Worm (Caenorhabditis elegans): ENCODE data around the gene dpy-23.

dpy-23 gene

DNA sequence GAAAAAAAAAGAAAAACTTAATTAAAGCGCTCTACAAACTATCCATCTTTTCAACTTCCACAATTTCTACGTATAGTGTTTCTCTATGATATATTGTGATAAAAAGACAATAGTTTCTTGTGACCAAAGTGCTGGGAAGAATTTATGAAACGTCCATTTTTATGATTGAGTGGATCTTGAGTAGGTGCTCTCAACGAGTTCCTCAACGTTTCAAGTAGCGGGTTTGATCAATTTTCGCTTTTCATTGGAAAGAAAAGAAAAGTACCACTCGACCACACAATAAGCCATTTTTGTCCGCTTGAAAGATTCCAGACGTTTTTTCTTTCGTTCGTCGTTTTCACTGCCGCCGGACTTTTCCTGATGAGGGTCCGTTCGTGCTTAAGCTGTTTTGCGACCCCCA lies 8.3 kb downstream of the dpy-23 start:
- TF ChIP-seq ceh-36 (tag; optimal IDR thresholded peaks at IDR 0.05) (no peak), hmbx-1 (tag; optimal IDR thresholded peaks at IDR 0.05) (no peak), B0310.2 (tag; optimal IDR thresholded peaks at IDR 0.05) (no peak)

DNA sequence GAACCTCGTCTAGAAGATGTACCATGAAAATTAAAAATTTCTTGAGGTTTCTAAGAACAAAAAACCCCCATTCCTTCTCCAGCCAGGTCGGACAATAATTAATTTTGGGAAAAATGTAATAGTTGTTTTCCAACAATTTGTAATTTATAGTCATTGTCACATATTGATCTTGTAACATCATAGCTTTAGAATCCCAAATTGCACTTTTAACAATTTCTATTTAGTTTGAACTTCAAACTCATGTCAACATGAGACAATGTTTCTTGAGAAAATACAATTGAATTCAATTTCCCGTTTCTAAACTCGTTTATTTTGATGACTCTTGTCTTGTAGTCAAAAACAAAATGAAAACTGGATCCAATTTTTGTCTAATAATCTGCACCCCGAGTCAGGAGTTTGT lies 11.1 kb downstream of the dpy-23 start:
- no peak for TF ChIP-seq tbx-37 (GFP tag; conservative IDR thresholded peaks at IDR 0.05)
- no peak for TF ChIP-seq ceh-13 (GFP tag; optimal IDR thresholded peaks at IDR 0.05)
- TF ChIP-seq ama-1 (optimal IDR thresholded peaks at IDR 0.05), result no peak
- TF ChIP-seq hmg-4 (GFP tag; optimal IDR thresholded peaks at IDR 0.05), result no peak
- TF ChIP-seq scrt-1 (GFP tag; IDR thresholded peaks at IDR 0.05), result no peak
- no peak for TF ChIP-seq pes-1 (GFP tag; IDR thresholded peaks at IDR 0.05)
- TF ChIP-seq ceh-36 (tag; optimal IDR thresholded peaks at IDR 0.05), result no peak
- TF ChIP-seq F13C5.2 (tag; optimal IDR thresholded peaks at IDR 0.05), result no peak
- no peak for TF ChIP-seq hnd-1 (tag; optimal IDR thresholded peaks at IDR 0.05)
- no peak for TF ChIP-seq sea-1 (GFP tag; conservative IDR thresholded peaks at IDR 0.05)
- no peak for TF ChIP-seq hmbx-1 (tag; optimal IDR thresholded peaks at IDR 0.05)
- no peak for TF ChIP-seq aly-1 (tag; optimal IDR thresholded peaks at IDR 0.05)
- TF ChIP-seq B0310.2 (tag; optimal IDR thresholded peaks at IDR 0.05), result no peak

DNA sequence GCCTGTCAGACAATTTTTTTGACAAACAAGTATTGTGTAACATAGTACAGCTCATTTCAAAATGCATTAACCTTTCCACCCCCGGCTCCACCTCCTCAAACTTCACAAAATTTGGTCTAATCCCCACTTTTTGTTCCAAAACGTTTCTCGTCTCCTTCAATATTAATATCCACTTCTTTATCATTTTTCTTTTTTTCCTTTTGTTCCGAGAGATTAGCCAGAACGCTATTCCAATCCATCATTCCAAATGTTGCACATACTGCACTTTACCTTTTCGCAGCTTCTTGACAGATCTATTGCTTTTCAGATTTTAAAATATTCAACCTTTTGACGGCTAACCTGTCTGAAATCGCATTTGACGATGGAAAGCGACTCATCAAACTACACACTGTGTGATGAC lies 13.7 kb downstream of the dpy-23 start, which contains the start of gene D1079.1:
TSS of gene D1079.1 (plus strand) at position 301 of the 400 bp plus-strand sequence.
- TF ChIP-seq ama-1 (optimal IDR thresholded peaks at IDR 0.05), result no peak

ce11 chrX:4404717-4405116 lies 15.6 kb downstream of the dpy-23 start:
- TF ChIP-seq ets-7 (tag; optimal IDR thresholded peaks at IDR 0.05), result no peak
- no peak for TF ChIP-seq ceh-13 (GFP tag; optimal IDR thresholded peaks at IDR 0.05)
- no peak for TF ChIP-seq B0310.2 (tag; optimal IDR thresholded peaks at IDR 0.05)
- no peak for TF ChIP-seq hmbx-1 (tag; optimal IDR thresholded peaks at IDR 0.05)
- no peak for TF ChIP-seq aly-1 (tag; optimal IDR thresholded peaks at IDR 0.05)
- TF ChIP-seq flt-1 (GFP tag; IDR thresholded peaks at IDR 0.05), result no peak
- TF ChIP-seq F13C5.2 (tag; optimal IDR thresholded peaks at IDR 0.05), result no peak
- no peak for TF ChIP-seq tbx-37 (GFP tag; conservative IDR thresholded peaks at IDR 0.05)
- no peak for TF ChIP-seq ama-1 (optimal IDR thresholded peaks at IDR 0.05)
- TF ChIP-seq tbx-11 (GFP tag; IDR thresholded peaks at IDR 0.05), result no peak
- TF ChIP-seq scrt-1 (GFP tag; IDR thresholded peaks at IDR 0.05), result no peak

- TF ChIP-seq scrt-1 (GFP tag; IDR thresholded peaks at IDR 0.05) (no peak), hnd-1 (tag; optimal IDR thresholded peaks at IDR 0.05) (no peak), flt-1 (GFP tag; IDR thresholded peaks at IDR 0.05) (no peak), ceh-13 (GFP tag; optimal IDR thresholded peaks at IDR 0.05) (no peak)
Measured at ce11 chrX:4408466-4408865, 19.3 kb downstream of the dpy-23 start.

DNA sequence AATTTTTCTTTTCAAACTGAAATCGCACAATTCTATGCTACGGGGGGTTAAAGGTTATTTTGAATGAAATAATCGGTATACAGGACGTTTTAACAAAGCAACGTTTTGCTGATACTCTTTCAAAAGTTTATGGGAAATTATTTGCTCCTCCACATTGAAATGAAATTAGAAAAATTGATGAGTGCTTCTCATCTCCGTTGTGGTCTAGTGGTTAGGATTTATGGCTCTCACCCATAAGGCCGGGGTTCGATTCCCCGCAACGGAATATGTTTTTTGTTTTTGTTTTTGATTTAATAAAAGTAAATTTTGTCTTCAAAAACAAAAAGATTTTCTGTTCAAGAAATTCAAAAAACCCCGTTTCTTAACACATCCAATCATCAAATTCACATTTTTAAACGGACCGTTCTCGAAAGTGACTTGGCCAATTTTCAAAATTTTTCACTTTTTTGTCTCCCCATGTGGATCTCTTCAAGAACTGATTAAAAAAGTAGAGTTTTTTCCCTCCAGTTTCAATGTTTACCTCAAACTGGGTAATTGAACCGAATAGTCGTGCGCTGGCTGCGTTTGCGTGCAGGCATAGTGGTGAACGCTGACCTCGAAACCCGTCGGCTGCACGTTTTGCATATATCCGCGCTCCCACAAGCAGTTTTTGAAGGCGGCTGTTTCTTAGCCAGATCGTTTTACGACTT lies 20.6 kb downstream of the dpy-23 start:
- TF ChIP-seq sea-1 (GFP tag; conservative IDR thresholded peaks at IDR 0.05) (no peak), ceh-13 (GFP tag; optimal IDR thresholded peaks at IDR 0.05) (no peak), ceh-36 (tag; optimal IDR thresholded peaks at IDR 0.05) (no peak), B0310.2 (tag; optimal IDR thresholded peaks at IDR 0.05) (no peak), ama-1 (optimal IDR thresholded peaks at IDR 0.05) (no peak), tbx-11 (GFP tag; IDR thresholded peaks at IDR 0.05) (no peak), hnd-1 (tag; optimal IDR thresholded peaks at IDR 0.05) (no peak), F13C5.2 (tag; optimal IDR thresholded peaks at IDR 0.05) (no peak), ets-7 (tag; optimal IDR thresholded peaks at IDR 0.05) (no peak), pes-1 (GFP tag; IDR thresholded peaks at IDR 0.05) (no peak), hmg-4 (GFP tag; optimal IDR thresholded peaks at IDR 0.05) (no peak), flt-1 (GFP tag; IDR thresholded peaks at IDR 0.05) (no peak), aly-1 (tag; optimal IDR thresholded peaks at IDR 0.05) (no peak), tra-4 (tag; optimal IDR thresholded peaks at IDR 0.05) (no peak), hmbx-1 (tag; optimal IDR thresholded peaks at IDR 0.05) (no peak), tbx-37 (GFP tag; conservative IDR thresholded peaks at IDR 0.05) (no peak), scrt-1 (GFP tag; IDR thresholded peaks at IDR 0.05) (no peak)

DNA sequence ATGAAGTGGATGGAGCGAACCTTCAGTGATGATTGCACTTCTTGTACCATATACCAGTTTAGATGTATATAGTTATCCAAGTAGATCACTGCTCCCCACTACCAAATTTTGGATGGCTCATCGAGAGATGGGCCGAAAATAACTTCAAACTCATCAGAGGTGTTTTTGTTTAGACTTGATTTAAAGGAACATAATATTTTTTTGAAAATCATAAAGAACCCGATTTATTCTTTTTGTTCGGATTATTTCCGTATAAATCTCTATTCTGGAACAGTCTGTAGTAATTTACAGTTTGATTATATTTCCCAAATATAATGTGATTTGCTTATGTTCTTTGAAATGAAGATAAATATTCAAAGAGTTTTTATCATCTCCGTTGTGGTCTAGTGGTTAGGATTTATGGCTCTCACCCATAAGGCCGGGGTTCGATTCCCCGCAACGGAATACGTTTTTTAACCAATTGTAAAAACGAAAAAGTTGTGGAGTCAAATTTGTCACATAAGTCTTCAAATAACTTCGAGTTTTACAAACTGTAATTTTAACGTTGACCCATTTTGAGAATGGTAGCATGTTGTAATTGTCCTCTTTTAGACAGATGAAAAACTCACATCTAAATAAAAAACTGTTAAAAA lies 21.2 kb downstream of the dpy-23 start:
- no peak for TF ChIP-seq tra-4 (tag; optimal IDR thresholded peaks at IDR 0.05)
- no peak for TF ChIP-seq F13C5.2 (tag; optimal IDR thresholded peaks at IDR 0.05)
- TF ChIP-seq ceh-13 (GFP tag; optimal IDR thresholded peaks at IDR 0.05), result no peak
- TF ChIP-seq ceh-36 (tag; optimal IDR thresholded peaks at IDR 0.05), result no peak
- no peak for TF ChIP-seq tbx-37 (GFP tag; conservative IDR thresholded peaks at IDR 0.05)
- TF ChIP-seq hmg-4 (GFP tag; optimal IDR thresholded peaks at IDR 0.05), result no peak
- TF ChIP-seq scrt-1 (GFP tag; IDR thresholded peaks at IDR 0.05), result no peak
- TF ChIP-seq sea-1 (GFP tag; conservative IDR thresholded peaks at IDR 0.05), result no peak
- no peak for TF ChIP-seq pes-1 (GFP tag; IDR thresholded peaks at IDR 0.05)
- no peak for TF ChIP-seq ama-1 (optimal IDR thresholded peaks at IDR 0.05)
- TF ChIP-seq aly-1 (tag; optimal IDR thresholded peaks at IDR 0.05), result no peak
- no peak for TF ChIP-seq B0310.2 (tag; optimal IDR thresholded peaks at IDR 0.05)
- no peak for TF ChIP-seq flt-1 (GFP tag; IDR thresholded peaks at IDR 0.05)
- no peak for TF ChIP-seq hnd-1 (tag; optimal IDR thresholded peaks at IDR 0.05)
- TF ChIP-seq ets-7 (tag; optimal IDR thresholded peaks at IDR 0.05), result no peak
- TF ChIP-seq hmbx-1 (tag; optimal IDR thresholded peaks at IDR 0.05), result no peak
- no peak for TF ChIP-seq tbx-11 (GFP tag; IDR thresholded peaks at IDR 0.05)

DNA sequence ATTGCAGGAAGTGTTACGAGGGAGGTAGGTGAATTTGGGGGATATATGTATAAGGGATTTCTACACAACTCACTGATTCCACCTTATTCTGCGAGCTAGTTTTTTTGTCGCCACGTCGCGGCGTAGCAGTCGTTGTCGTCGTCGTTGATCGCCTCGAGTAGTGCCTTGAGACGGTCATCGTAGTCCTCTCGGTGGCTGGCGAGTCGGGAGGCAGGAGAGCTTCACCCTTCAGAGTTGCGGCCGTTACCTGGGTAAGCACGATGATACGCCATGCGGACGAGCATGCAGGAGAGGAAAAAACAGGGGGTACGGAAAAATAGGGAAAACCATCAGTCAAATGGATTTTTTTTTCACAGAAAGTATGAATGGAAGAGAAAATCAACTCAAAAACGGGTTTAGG lies 24.0 kb downstream of the dpy-23 start:
- TF ChIP-seq sea-1 (GFP tag; conservative IDR thresholded peaks at IDR 0.05), result no peak
- no peak for TF ChIP-seq hnd-1 (tag; optimal IDR thresholded peaks at IDR 0.05)
- no peak for TF ChIP-seq flt-1 (GFP tag; IDR thresholded peaks at IDR 0.05)
- no peak for TF ChIP-seq ceh-13 (GFP tag; optimal IDR thresholded peaks at IDR 0.05)
- no peak for TF ChIP-seq ets-7 (tag; optimal IDR thresholded peaks at IDR 0.05)
- TF ChIP-seq hmg-4 (GFP tag; optimal IDR thresholded peaks at IDR 0.05), result no peak
- no peak for TF ChIP-seq B0310.2 (tag; optimal IDR thresholded peaks at IDR 0.05)
- no peak for TF ChIP-seq tbx-37 (GFP tag; conservative IDR thresholded peaks at IDR 0.05)
